Worm (Caenorhabditis elegans) whole organism, L2 larva: ENCODE data around the gene C05A2.4.

Experiments
- C34F6.9 ChIP-seq: fragments of 150-350 bp; optimal IDR thresholded peaks from 2 replicates; lab custom pipeline; 2014; ENCODE audit warnings: missing biosample characterization, missing genetic modification characterization
- F13H6.1 ChIP-seq: sonication (generic microtip); optimal IDR thresholded peaks from 2 replicates; lab custom pipeline; 2016; ENCODE audit warnings: missing genetic modification characterization, missing compliant biosample characterization
- R02D3.7 ChIP-seq: fragments of 150-350 bp; optimal IDR thresholded peaks from 2 replicates; lab custom pipeline; 2014; ENCODE audit warnings: missing biosample characterization, missing genetic modification characterization
- ZK546.5 ChIP-seq: sonication (generic microtip); optimal IDR thresholded peaks from 2 replicates; lab custom pipeline; 2017; ENCODE audit warnings: missing biosample characterization, missing genetic modification characterization
- alr-1 ChIP-seq: fragments of 150-350 bp; optimal IDR thresholded peaks from 2 replicates; lab custom pipeline; 2014; ENCODE audit warnings: missing biosample characterization, missing genetic modification characterization
- aly-2 ChIP-seq: fragments of 150-350 bp; optimal IDR thresholded peaks from 2 replicates; lab custom pipeline; 2014; ENCODE audit warnings: missing biosample characterization, missing genetic modification characterization
- ama-1 ChIP-seq: fragments of 150-350 bp; optimal IDR thresholded peaks from 2 replicates; lab custom pipeline; 2018; ENCODE audit warnings: inconsistent platforms
- blmp-1 ChIP-seq: sonication (generic microtip); optimal IDR thresholded peaks from 2 replicates; lab custom pipeline; 2017; ENCODE audit warnings: missing genetic modification characterization, mild to moderate bottlenecking, missing compliant biosample characterization, antibody characterized with exemption, moderate library complexity; ENCODE audit not compliant: insufficient read depth
- ceh-82 ChIP-seq: fragments of 150-350 bp; optimal IDR thresholded peaks from 2 replicates; lab custom pipeline; 2014; ENCODE audit warnings: missing biosample characterization, missing genetic modification characterization
- crh-2 ChIP-seq: sonication (generic microtip); optimal IDR thresholded peaks from 2 replicates; lab custom pipeline; 2017; ENCODE audit warnings: missing biosample characterization, missing genetic modification characterization
- dmd-4 ChIP-seq: sonication (generic microtip); optimal IDR thresholded peaks from 2 replicates; lab custom pipeline; 2017; ENCODE audit warnings: missing biosample characterization, missing genetic modification characterization
- elt-1 ChIP-seq: fragments of 150-350 bp; optimal IDR thresholded peaks from 2 replicates; lab custom pipeline; 2014; ENCODE audit warnings: missing biosample characterization, missing genetic modification characterization
- lin-11 ChIP-seq: fragments of 150-350 bp; sonication (generic microtip); optimal IDR thresholded peaks from 2 replicates; lab custom pipeline; 2014; ENCODE audit warnings: missing biosample characterization, missing genetic modification characterization, inconsistent platforms, mixed read lengths
- lin-13 ChIP-seq: fragments of 150-350 bp; optimal IDR thresholded peaks from 2 replicates; lab custom pipeline; 2014; ENCODE audit warnings: missing biosample characterization, missing genetic modification reagents, missing genetic modification characterization
- lin-39 ChIP-seq: fragments of 150-350 bp; optimal IDR thresholded peaks from 2 replicates; lab custom pipeline; 2014; ENCODE audit warnings: missing biosample characterization, missing genetic modification reagents, missing genetic modification characterization
- lsy-2 ChIP-seq, 2 experiments: fragments of 150-350 bp in 1 of 2; sonication (generic microtip) in 1 of 2; optimal IDR thresholded peaks; 2 replicates each; lab custom pipeline; 2014 to 2017; ENCODE audit warnings: missing biosample characterization in 2 of 2, missing genetic modification characterization in 2 of 2
- mab-5 ChIP-seq: fragments of 150-350 bp; optimal IDR thresholded peaks from 2 replicates; lab custom pipeline; 2014; ENCODE audit warnings: missing biosample characterization, missing genetic modification characterization
- mbf-1 ChIP-seq: sonication (generic microtip); optimal IDR thresholded peaks from 2 replicates; lab custom pipeline; 2017; ENCODE audit warnings: missing biosample characterization, missing genetic modification characterization
- mdl-1 ChIP-seq, 2 experiments: fragments of 150-350 bp in 1 of 2; sonication (generic microtip) in 1 of 2; optimal IDR thresholded peaks; 2 replicates each; lab custom pipeline; 2017; ENCODE audit warnings: missing biosample characterization in 2 of 2, missing genetic modification characterization in 2 of 2
- nhr-10 ChIP-seq: sonication (generic microtip); optimal IDR thresholded peaks from 2 replicates; lab custom pipeline; 2017; ENCODE audit warnings: missing biosample characterization, missing genetic modification characterization
- nhr-11 ChIP-seq: fragments of 150-350 bp; optimal IDR thresholded peaks from 2 replicates; lab custom pipeline; 2014; ENCODE audit warnings: missing biosample characterization, missing genetic modification characterization
- nhr-129 ChIP-seq: fragments of 150-350 bp; optimal IDR thresholded peaks from 2 replicates; lab custom pipeline; 2014; ENCODE audit warnings: missing biosample characterization, missing genetic modification characterization
- nhr-23 ChIP-seq: fragments of 150-350 bp; optimal IDR thresholded peaks from 2 replicates; lab custom pipeline; 2014; ENCODE audit warnings: missing biosample characterization, missing genetic modification reagents, missing genetic modification characterization
- nhr-237 ChIP-seq: fragments of 150-350 bp; optimal IDR thresholded peaks from 2 replicates; lab custom pipeline; 2014; ENCODE audit warnings: missing biosample characterization, missing genetic modification characterization
- nhr-25 ChIP-seq: fragments of 150-350 bp; sonication (generic microtip); optimal IDR thresholded peaks from 3 replicates; lab custom pipeline; 2014; ENCODE audit warnings: missing biosample characterization, missing genetic modification characterization
- nhr-77 ChIP-seq: fragments of 150-350 bp; optimal IDR thresholded peaks from 2 replicates; lab custom pipeline; 2014; ENCODE audit warnings: missing biosample characterization, missing genetic modification characterization
- peb-1 ChIP-seq: fragments of 150-350 bp; optimal IDR thresholded peaks from 2 replicates; lab custom pipeline; 2014; ENCODE audit warnings: missing biosample characterization, missing genetic modification characterization
- sem-4 ChIP-seq: fragments of 150-350 bp; optimal IDR thresholded peaks from 2 replicates; lab custom pipeline; 2014; ENCODE audit warnings: missing biosample characterization, missing genetic modification reagents, missing genetic modification characterization
- skn-1 ChIP-seq: sonication (generic microtip); optimal IDR thresholded peaks from 2 replicates; lab custom pipeline; 2017; ENCODE audit warnings: missing biosample characterization, missing genetic modification characterization
- sma-3 ChIP-seq: sonication (generic microtip); optimal IDR thresholded peaks from 2 replicates; lab custom pipeline; 2016; ENCODE audit warnings: missing genetic modification reagents, missing genetic modification characterization, missing compliant biosample characterization
- sma-9 ChIP-seq, 2 experiments: fragments of 150-350 bp in 1 of 2; sonication (generic microtip) in 1 of 2; optimal IDR thresholded peaks; 2 replicates each; lab custom pipeline; 2014 to 2016; ENCODE audit warnings: missing genetic modification characterization in 2 of 2, mild to moderate bottlenecking in 1 of 2, missing biosample characterization in 1 of 2, missing compliant biosample characterization in 1 of 2, missing genetic modification reagents in 1 of 2, moderate library complexity in 1 of 2
- unc-39 ChIP-seq: fragments of 150-350 bp; optimal IDR thresholded peaks from 2 replicates; lab custom pipeline; 2014; ENCODE audit warnings: missing biosample characterization, missing genetic modification characterization
- unc-55 ChIP-seq: fragments of 150-350 bp; sonication (generic microtip); optimal IDR thresholded peaks from 3 replicates; lab custom pipeline; 2014; ENCODE audit warnings: missing biosample characterization, missing genetic modification reagents, missing genetic modification characterization
- unc-62 ChIP-seq: fragments of 150-350 bp; optimal IDR thresholded peaks from 2 replicates; lab custom pipeline; 2014; ENCODE audit warnings: missing biosample characterization, missing genetic modification reagents, missing genetic modification characterization
- ztf-1 ChIP-seq: fragments of 200-800 bp; sonication (Bioruptor generic); conservative IDR thresholded peaks from 2 replicates; pipeline ENCODE4 v1.3.6; 2022; ENCODE audit warnings: missing genetic modification characterization, missing compliant biosample characterization
- ztf-11 ChIP-seq: sonication (generic microtip); optimal IDR thresholded peaks from 2 replicates; lab custom pipeline; 2017; ENCODE audit warnings: missing biosample characterization, missing genetic modification characterization
- ztf-4 ChIP-seq: fragments of 150-350 bp; optimal IDR thresholded peaks from 2 replicates; lab custom pipeline; 2014; ENCODE audit warnings: missing biosample characterization, missing genetic modification characterization

Gene C05A2.4

DNA sequence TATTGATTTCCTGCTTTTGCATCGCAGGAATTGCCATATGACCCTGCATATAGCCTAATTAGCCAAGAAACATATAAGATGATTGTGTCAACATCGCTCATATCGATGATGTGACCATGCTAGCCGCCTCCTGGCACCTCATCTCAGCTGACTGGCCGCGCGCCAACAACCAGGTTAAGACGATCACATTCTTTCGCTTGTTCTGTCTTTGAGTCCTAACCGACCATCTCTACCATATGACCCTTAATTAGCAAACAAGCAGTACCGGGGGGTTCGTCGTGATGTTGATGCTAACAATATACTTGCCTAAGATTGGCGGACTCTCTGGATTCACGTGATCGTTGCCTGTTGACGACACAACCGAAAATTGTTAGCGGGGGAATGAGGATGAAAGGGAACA is 27.3 kb downstream of the C05A2.4 start:
- TF ChIP-seq nhr-25 (tag; lab: Kevin White, UChicago) = peak; percentile 59
- TF ChIP-seq nhr-129 (tag; lab: Kevin White, UChicago) = peak; percentile 42
- TF ChIP-seq sma-9 (GFP tag; optimal IDR thresholded peaks at IDR 0.05; lab: Kevin White, UChicago) = peak; percentile 40
- no peak for TF ChIP-seq sma-9 (tag; optimal IDR thresholded peaks at IDR 0.05; lab: Kevin White, UChicago)
- no peak for TF ChIP-seq mbf-1 (tag; lab: Kevin White, UChicago)

DNA sequence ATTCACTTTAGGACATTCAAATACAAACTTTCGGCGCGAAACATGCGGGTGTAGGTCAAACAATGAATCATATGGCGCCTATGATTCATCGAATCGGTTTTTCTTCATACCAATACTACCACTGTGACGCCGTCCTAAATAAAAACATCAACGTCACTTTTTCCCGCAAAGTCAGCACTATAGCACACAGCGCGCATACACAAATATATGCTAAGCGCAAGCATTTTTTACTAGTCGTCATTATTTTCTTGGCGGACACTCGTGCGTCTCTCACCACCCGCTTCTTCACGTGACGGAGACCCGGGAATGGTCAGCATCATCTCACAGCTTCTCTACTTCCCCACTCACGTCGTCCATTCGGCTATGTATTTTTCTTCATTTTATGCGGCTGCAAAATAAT is 27.9 kb downstream of the C05A2.4 start:
- peak; percentile 2 for TF ChIP-seq F13H6.1
- no peak for TF ChIP-seq sem-4
- TF ChIP-seq sma-9 (GFP tag; optimal IDR thresholded peaks at IDR 0.05; lab: Kevin White, UChicago) = peak; percentile 58
- no peak for TF ChIP-seq sma-9 (tag; optimal IDR thresholded peaks at IDR 0.05; lab: Kevin White, UChicago)
- TF ChIP-seq sma-3 = no peak
- TF ChIP-seq lsy-2 (tag; optimal IDR thresholded peaks at IDR 0.05; lab: Kevin White, UChicago) = peak in 1 of 2 experiments; percentile 30
- TF ChIP-seq C34F6.9 (tag; lab: Kevin White, UChicago) = peak; percentile 24
- TF ChIP-seq lin-11 (tag; lab: Kevin White, UChicago) = peak; percentile 9
- TF ChIP-seq unc-55 (GFP tag; lab: Kevin White, UChicago) = peak; percentile 37
- TF ChIP-seq mdl-1 (tag; optimal IDR thresholded peaks at IDR 0.05; lab: Kevin White, UChicago) = peak; percentile 14 to 19
- peak; percentile 20 for TF ChIP-seq crh-2 (tag; lab: Kevin White, UChicago)
- TF ChIP-seq nhr-237 (tag; lab: Kevin White, UChicago) = no peak
- TF ChIP-seq lin-39 (tag; lab: Kevin White, UChicago) = no peak
- no peak for TF ChIP-seq skn-1
- no peak for TF ChIP-seq blmp-1 (tag; lab: Kevin White, UChicago)
- TF ChIP-seq, all 48 proteins: peak for 8

- TF ChIP-seq alr-1 (tag; lab: Kevin White, UChicago) = no peak
- no peak for TF ChIP-seq elt-1 (tag; lab: Kevin White, UChicago)
- TF ChIP-seq crh-2 (tag; lab: Kevin White, UChicago) = no peak
- TF ChIP-seq sma-9 (GFP tag; optimal IDR thresholded peaks at IDR 0.05; lab: Kevin White, UChicago) = no peak
- no peak for TF ChIP-seq sma-9 (tag; optimal IDR thresholded peaks at IDR 0.05; lab: Kevin White, UChicago)
- no peak for TF ChIP-seq unc-55 (GFP tag; lab: Kevin White, UChicago)
- TF ChIP-seq ztf-11 = no peak
- no peak for TF ChIP-seq F13H6.1
- no peak for TF ChIP-seq dmd-4 (tag; lab: Kevin White, UChicago)
- no peak for TF ChIP-seq nhr-129 (tag; lab: Kevin White, UChicago)
- no peak for TF ChIP-seq peb-1
- TF ChIP-seq unc-62 (GFP tag; lab: Kevin White, UChicago) = no peak
- TF ChIP-seq C34F6.9 (tag; lab: Kevin White, UChicago) = no peak
- no peak for TF ChIP-seq lin-13 (GFP tag; lab: Kevin White, UChicago)
- TF ChIP-seq aly-2 = no peak
- TF ChIP-seq ztf-1 (GFP tag; lab: Robert Waterston, UW) = no peak
- TF ChIP-seq, all 48 proteins: peak for 0
These were observed 28.3 kb downstream of the C05A2.4 start for ce11 chrV:10723583-10723982.

DNA sequence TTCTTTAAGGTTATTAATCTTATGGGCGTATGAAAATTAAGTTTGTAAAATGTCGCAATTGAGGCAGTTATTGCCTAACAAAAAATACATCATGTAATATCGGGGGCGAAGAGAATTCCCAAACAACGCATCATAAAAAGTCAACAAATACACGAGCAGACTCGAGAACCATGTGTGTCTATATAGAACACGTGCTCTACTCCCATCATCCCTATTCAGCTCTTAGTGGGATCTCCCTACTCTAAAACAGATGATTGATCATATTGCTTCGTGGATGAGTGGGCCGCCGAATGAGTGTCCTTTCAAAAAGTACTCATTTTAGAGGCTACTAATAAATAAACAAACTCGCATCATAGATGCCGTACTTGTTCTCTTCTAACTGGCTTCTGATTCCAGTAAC is 29.2 kb downstream of the C05A2.4 start:
- TF ChIP-seq sma-9 (GFP tag; optimal IDR thresholded peaks at IDR 0.05; lab: Kevin White, UChicago) (peak; percentile 46), sma-9 (tag; optimal IDR thresholded peaks at IDR 0.05; lab: Kevin White, UChicago) (no peak), ztf-4 (tag; lab: Kevin White, UChicago) (no peak), unc-55 (GFP tag; lab: Kevin White, UChicago) (no peak), nhr-129 (tag; lab: Kevin White, UChicago) (peak; percentile 6)

ce11 chrV:10725424-10725951 is 30.2 kb downstream of the C05A2.4 start:
- no peak for TF ChIP-seq mbf-1 (tag; lab: Kevin White, UChicago)
- peak; percentile 15 for TF ChIP-seq nhr-25 (tag; lab: Kevin White, UChicago)
- TF ChIP-seq sma-3 = no peak

ce11 chrV:10726691-10727090 is 31.4 kb downstream of the C05A2.4 start:
- TF ChIP-seq nhr-129 (tag; lab: Kevin White, UChicago) (peak; percentile 28), lsy-2 (tag; optimal IDR thresholded peaks at IDR 0.05; lab: Kevin White, UChicago) (no peak), ama-1 (lab: Kevin White, UChicago) (no peak), sma-3 (peak; percentile 32), nhr-25 (tag; lab: Kevin White, UChicago) (no peak), nhr-77 (tag; lab: Kevin White, UChicago) (no peak), elt-1 (tag; lab: Kevin White, UChicago) (no peak), lin-13 (GFP tag; lab: Kevin White, UChicago) (no peak), ZK546.5 (tag; lab: Kevin White, UChicago) (no peak), nhr-23 (tag; lab: Kevin White, UChicago) (no peak), nhr-11 (tag; lab: Kevin White, UChicago) (no peak), unc-39 (tag; lab: Kevin White, UChicago) (no peak), blmp-1 (tag; lab: Kevin White, UChicago) (no peak), ztf-1 (GFP tag; lab: Robert Waterston, UW) (no peak), mbf-1 (tag; lab: Kevin White, UChicago) (no peak), nhr-10 (tag; lab: Kevin White, UChicago) (no peak), ceh-82 (tag; lab: Kevin White, UChicago) (no peak), skn-1 (no peak), mdl-1 (tag; optimal IDR thresholded peaks at IDR 0.05; lab: Kevin White, UChicago) (peak in 1 of 2 experiments; percentile 27), lin-39 (tag; lab: Kevin White, UChicago) (no peak), sma-9 (GFP tag; optimal IDR thresholded peaks at IDR 0.05; lab: Kevin White, UChicago) (peak; percentile 73), sma-9 (tag; optimal IDR thresholded peaks at IDR 0.05; lab: Kevin White, UChicago) (no peak), mab-5 (tag; lab: Kevin White, UChicago) (no peak), dmd-4 (tag; lab: Kevin White, UChicago) (no peak), unc-62 (GFP tag; lab: Kevin White, UChicago) (no peak), R02D3.7 (tag; lab: Kevin White, UChicago) (no peak), crh-2 (tag; lab: Kevin White, UChicago) (peak; percentile 52), unc-55 (GFP tag; lab: Kevin White, UChicago) (no peak)
